Fruit fly (Drosophila melanogaster) whole organism, adult: ENCODE data around the gene RtGEF.
A peak's percentile ranks its signal among the peaks of the same experiment; 100 is the strongest.

Source experiments
- CG11617 ChIP-seq: fragments of 200-800 bp; sonication (Bioruptor generic); optimal IDR thresholded peaks from 2 replicates; lab custom pipeline; 2017; ENCODE audit warnings: mild to moderate bottlenecking, missing biosample characterization, missing genetic modification reagents, missing genetic modification characterization
- CG12768 ChIP-seq: fragments of 200-800 bp; sonication (Bioruptor generic); optimal IDR thresholded peaks from 2 replicates; lab custom pipeline; 2017; ENCODE audit warnings: missing biosample characterization, missing genetic modification characterization, mild to moderate bottlenecking, moderate library complexity, missing genetic modification reagents
- CG14711 ChIP-seq: fragments of 200-800 bp; sonication (Bioruptor generic); optimal IDR thresholded peaks from 2 replicates; lab custom pipeline; 2018; ENCODE audit warnings: missing biosample characterization, mild to moderate bottlenecking, missing genetic modification characterization, moderate library complexity
- CG1620 ChIP-seq: fragments of 200-800 bp; sonication (Bioruptor generic); optimal IDR thresholded peaks from 2 replicates; lab custom pipeline; 2016; ENCODE audit warnings: missing biosample characterization, missing genetic modification characterization
- CG33017 ChIP-seq: fragments of 200-800 bp; sonication (Bioruptor generic); optimal IDR thresholded peaks from 2 replicates; lab custom pipeline; 2018; ENCODE audit warnings: missing biosample characterization, mild to moderate bottlenecking, missing genetic modification characterization, moderate library complexity
- CG5204 ChIP-seq: fragments of 200-800 bp; sonication (Bioruptor generic); optimal IDR thresholded peaks from 2 replicates; lab custom pipeline; 2016; ENCODE audit warnings: missing biosample characterization, missing genetic modification characterization
- CG7045 ChIP-seq: fragments of 200-800 bp; sonication (Bioruptor generic); optimal IDR thresholded peaks from 2 replicates; lab custom pipeline; 2017; ENCODE audit warnings: missing biosample characterization, mild to moderate bottlenecking, missing genetic modification characterization
- CG7101 ChIP-seq: fragments of 200-800 bp; sonication (Bioruptor generic); optimal IDR thresholded peaks from 2 replicates; lab custom pipeline; 2018; ENCODE audit warnings: missing biosample characterization, mild to moderate bottlenecking, missing genetic modification characterization, moderate library complexity
- Clk ChIP-seq: fragments of 200-800 bp; sonication (Bioruptor generic); optimal IDR thresholded peaks from 2 replicates; lab custom pipeline; 2017; ENCODE audit warnings: missing biosample characterization, missing genetic modification characterization
- Crg-1 ChIP-seq: fragments of 200-800 bp; sonication (Bioruptor generic); optimal IDR thresholded peaks from 2 replicates; lab custom pipeline; 2016; ENCODE audit warnings: missing biosample characterization, missing genetic modification characterization
- Hr96 ChIP-seq: fragments of 200-800 bp; sonication (Bioruptor generic); optimal IDR thresholded peaks from 2 replicates; lab custom pipeline; 2016; ENCODE audit warnings: missing biosample characterization, missing genetic modification characterization
- Mnt ChIP-seq: fragments of 200-800 bp; sonication (Bioruptor generic); optimal IDR thresholded peaks from 2 replicates; lab custom pipeline; 2016; ENCODE audit warnings: missing biosample characterization, mild to moderate bottlenecking, missing genetic modification characterization
- bab1 ChIP-seq: fragments of 200-800 bp; sonication (Bioruptor generic); optimal IDR thresholded peaks from 3 replicates; lab custom pipeline; 2019; ENCODE audit warnings: missing biosample characterization, mild to moderate bottlenecking, missing genetic modification characterization, moderate library complexity
- cic ChIP-seq: fragments of 200-800 bp; sonication (Bioruptor generic); optimal IDR thresholded peaks from 2 replicates; lab custom pipeline; 2017; ENCODE audit warnings: missing biosample characterization, mild to moderate bottlenecking, missing genetic modification characterization, moderate library complexity
- cnc ChIP-seq, 2 experiments: fragments of >200 bp; optimal IDR thresholded peaks; 2 replicates each; lab custom pipeline; 2017
- kay ChIP-seq: fragments of 200-800 bp; sonication (Bioruptor generic); peaks from one replicate; lab custom pipeline; 2016; ENCODE audit warnings: missing biosample characterization, missing genetic modification characterization, borderline replicate concordance
- ovo ChIP-seq: fragments of 200-800 bp; sonication (Bioruptor generic); optimal IDR thresholded peaks from 2 replicates; lab custom pipeline; 2016; ENCODE audit warnings: missing biosample characterization, missing genetic modification characterization
- pad ChIP-seq: fragments of 200-800 bp; sonication (Bioruptor generic); optimal IDR thresholded peaks from 3 replicates; lab custom pipeline; 2017; ENCODE audit warnings: missing biosample characterization, missing genetic modification characterization, mild to moderate bottlenecking, moderate library complexity, missing genetic modification reagents
- tj ChIP-seq: fragments of 200-800 bp; sonication (Bioruptor generic); optimal IDR thresholded peaks from 3 replicates; lab custom pipeline; 2017; ENCODE audit warnings: missing biosample characterization, mild to moderate bottlenecking, missing genetic modification characterization, moderate library complexity
- toe ChIP-seq: fragments of 200-800 bp; sonication (Bioruptor generic); optimal IDR thresholded peaks from 2 replicates; lab custom pipeline; 2016; ENCODE audit warnings: missing biosample characterization, missing genetic modification characterization

The RtGEF gene

DNA sequence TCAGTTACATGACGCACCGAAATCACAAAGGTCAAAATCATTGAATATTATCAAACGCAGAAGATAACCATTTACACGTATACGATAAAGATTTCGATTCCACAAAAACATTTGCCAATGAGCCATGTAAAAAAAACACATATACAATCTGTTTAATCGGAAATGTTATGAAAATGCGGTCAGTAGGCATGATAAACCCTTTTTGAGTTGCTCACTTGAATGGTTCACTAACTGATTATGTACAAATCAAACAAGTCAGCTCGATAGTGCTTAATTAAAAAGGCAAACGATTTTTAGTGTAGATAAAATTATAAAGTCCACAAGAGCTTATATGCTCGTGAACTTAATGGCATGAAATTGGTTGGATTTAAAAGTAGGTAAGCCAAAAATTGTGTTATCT, 46.8 kb downstream of the RtGEF start:
- TF ChIP-seq CG33017 (tag; lab: Kevin White, UChicago), result no peak
- TF ChIP-seq CG7045 (GFP tag; lab: Kevin White, UChicago), result no peak
- no peak for TF ChIP-seq Mnt (GFP tag; lab: Kevin White, UChicago)

DNA sequence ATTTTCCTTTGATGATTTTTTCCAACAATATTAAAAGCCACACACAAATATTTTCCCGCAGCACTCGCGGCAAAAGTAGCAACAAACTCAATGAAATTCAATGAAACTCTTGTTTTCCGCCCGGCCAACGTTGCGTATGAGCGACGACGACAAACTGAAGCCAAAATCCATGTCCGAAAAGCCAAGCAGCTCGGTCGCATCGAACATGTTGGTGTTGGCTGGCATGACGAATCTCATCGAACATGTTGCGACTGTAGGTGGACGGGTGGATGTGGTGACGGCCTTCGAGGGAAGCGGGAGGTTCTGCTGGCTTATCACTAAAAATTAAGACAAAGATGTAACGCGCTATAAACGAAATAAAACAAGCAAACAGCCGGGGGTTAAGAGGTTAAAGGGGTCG, 49.0 kb downstream of the RtGEF start:
- TF ChIP-seq pad (GFP tag; lab: Kevin White, UChicago), result no peak
- TF ChIP-seq Clk, result no peak
- no peak for TF ChIP-seq CG7045 (GFP tag; lab: Kevin White, UChicago)
- TF ChIP-seq kay, result no peak
- no peak for TF ChIP-seq Mnt (GFP tag; lab: Kevin White, UChicago)
- no peak for TF ChIP-seq CG11617 (GFP tag; lab: Kevin White, UChicago)
- no peak for TF ChIP-seq tj (GFP tag; lab: Kevin White, UChicago)
- TF ChIP-seq Hr96 (GFP tag; lab: Kevin White, UChicago), result no peak
- TF ChIP-seq cic (GFP tag; lab: Kevin White, UChicago), result no peak
- no peak for TF ChIP-seq bab1 (GFP tag; lab: Kevin White, UChicago)
- no peak for TF ChIP-seq CG7101 (tag; lab: Kevin White, UChicago)
- no peak for TF ChIP-seq cnc (optimal IDR thresholded peaks at IDR 0.05; lab: Kevin White, UChicago)
- no peak for TF ChIP-seq CG1620
- no peak for TF ChIP-seq CG12768 (GFP tag; lab: Kevin White, UChicago)
- TF ChIP-seq CG5204, result no peak
- TF ChIP-seq ovo, result no peak
- TF ChIP-seq toe (GFP tag; lab: Kevin White, UChicago), result no peak
- TF ChIP-seq CG33017 (tag; lab: Kevin White, UChicago), result no peak
- TF ChIP-seq CG14711, result no peak
- TF ChIP-seq Crg-1, result no peak

DNA sequence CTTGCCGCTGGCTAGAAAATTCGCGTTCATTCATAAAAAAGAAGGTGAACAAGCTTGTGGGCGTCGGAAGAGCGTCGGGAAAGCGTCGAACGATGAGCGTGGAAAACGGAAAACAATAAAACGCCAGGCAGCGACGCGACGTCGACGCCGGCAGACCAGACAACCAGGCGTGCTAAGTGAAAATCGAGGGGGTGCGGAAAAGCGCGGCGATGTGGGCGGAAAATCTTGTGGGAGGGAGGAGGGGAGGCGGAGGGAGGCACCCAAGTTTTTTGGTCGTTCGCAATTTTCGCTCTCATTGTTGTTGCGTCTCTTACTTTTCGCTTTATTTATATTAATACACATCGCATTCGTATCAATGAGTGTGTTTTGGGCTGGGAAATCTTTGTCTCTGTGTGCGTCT, 50.6 kb downstream of the RtGEF start:
- no peak for TF ChIP-seq CG5204
- TF ChIP-seq Clk, result no peak
- TF ChIP-seq pad (GFP tag; lab: Kevin White, UChicago), result no peak
- TF ChIP-seq bab1 (GFP tag; lab: Kevin White, UChicago), result no peak
- no peak for TF ChIP-seq CG33017 (tag; lab: Kevin White, UChicago)
- TF ChIP-seq CG1620, result no peak
- no peak for TF ChIP-seq kay
- no peak for TF ChIP-seq Hr96 (GFP tag; lab: Kevin White, UChicago)
- no peak for TF ChIP-seq tj (GFP tag; lab: Kevin White, UChicago)
- no peak for TF ChIP-seq toe (GFP tag; lab: Kevin White, UChicago)
- no peak for TF ChIP-seq CG7045 (GFP tag; lab: Kevin White, UChicago)
- no peak for TF ChIP-seq CG12768 (GFP tag; lab: Kevin White, UChicago)
- TF ChIP-seq CG11617 (GFP tag; lab: Kevin White, UChicago), result no peak

DNA sequence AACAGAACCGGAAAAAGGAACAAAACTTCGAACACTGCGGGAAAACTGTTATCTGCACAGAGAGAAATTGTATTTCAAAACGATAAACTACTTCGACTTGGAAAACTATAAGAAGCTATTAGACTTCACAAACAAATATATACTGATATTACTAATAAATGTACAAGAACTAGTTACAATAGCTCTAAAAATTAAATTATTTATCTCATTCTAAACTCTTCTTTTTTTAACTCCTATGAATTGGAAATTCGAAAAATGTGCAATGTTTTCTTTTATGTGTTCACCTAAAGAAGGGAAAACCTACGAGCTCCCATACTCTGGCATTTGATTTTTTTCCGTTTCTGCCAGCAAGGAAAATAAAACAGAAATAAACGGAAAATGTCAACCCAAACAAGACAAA, 51.2 kb downstream of the RtGEF start:
- TF ChIP-seq Crg-1 (no peak), CG14711 (no peak), CG7101 (tag; lab: Kevin White, UChicago) (no peak), bab1 (GFP tag; lab: Kevin White, UChicago) (no peak), kay (peak; percentile 51)

DNA sequence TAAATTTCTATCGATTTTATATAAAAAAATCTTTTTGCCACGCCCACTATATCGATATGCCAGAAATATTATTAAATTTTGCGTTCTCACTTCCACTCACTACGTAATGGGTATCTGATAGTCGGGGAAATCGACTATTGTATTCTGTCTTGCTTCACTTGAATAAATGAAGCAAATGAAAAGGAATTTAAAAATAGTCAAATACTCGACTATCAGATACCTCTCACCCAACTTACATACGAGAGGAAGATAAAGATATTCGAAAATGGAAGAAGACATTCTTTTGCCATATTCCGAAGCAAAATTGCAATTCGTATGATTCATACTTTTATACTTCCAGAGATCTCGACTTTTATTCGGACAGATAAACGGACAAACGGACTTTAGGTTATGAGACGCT, 63.6 kb downstream of the RtGEF start:
- TF ChIP-seq toe (GFP tag; lab: Kevin White, UChicago) (no peak), CG1620 (no peak), tj (GFP tag; lab: Kevin White, UChicago) (no peak), CG7045 (GFP tag; lab: Kevin White, UChicago) (no peak)

dm6 chr2L:20414750-20415211, 64.5 kb downstream of the RtGEF start, which contains the start of gene CG10947:
CG10947 (minus strand) TSS chr2L:20414800.
- peak; percentile 59 for TF ChIP-seq Crg-1
- peak; percentile 79 for TF ChIP-seq CG1620
- TF ChIP-seq cic (GFP tag; lab: Kevin White, UChicago), result no peak
- TF ChIP-seq kay, result no peak
- TF ChIP-seq CG7045 (GFP tag; lab: Kevin White, UChicago), result peak; percentile 2
- TF ChIP-seq pad (GFP tag; lab: Kevin White, UChicago), result peak; percentile 24
- peak; percentile 46 for TF ChIP-seq CG7101 (tag; lab: Kevin White, UChicago)
- peak; percentile 76 for TF ChIP-seq bab1 (GFP tag; lab: Kevin White, UChicago)
- peak; percentile 45 for TF ChIP-seq Hr96 (GFP tag; lab: Kevin White, UChicago)
- TF ChIP-seq toe (GFP tag; lab: Kevin White, UChicago), result peak; percentile 60
- TF ChIP-seq tj (GFP tag; lab: Kevin White, UChicago), result no peak
- no peak for TF ChIP-seq CG12768 (GFP tag; lab: Kevin White, UChicago)
- TF ChIP-seq cnc (optimal IDR thresholded peaks at IDR 0.05; lab: Kevin White, UChicago), result no peak
- no peak for TF ChIP-seq CG14711
- no peak for TF ChIP-seq CG11617 (GFP tag; lab: Kevin White, UChicago)
- peak; percentile 14 for TF ChIP-seq CG5204
- no peak for TF ChIP-seq Clk
- peak; percentile 40 for TF ChIP-seq ovo
- TF ChIP-seq Mnt (GFP tag; lab: Kevin White, UChicago), result peak; percentile 29
- no peak for TF ChIP-seq CG33017 (tag; lab: Kevin White, UChicago)
